Fruit fly (Drosophila melanogaster): ENCODE measurements around the gene nub.

DNA sequence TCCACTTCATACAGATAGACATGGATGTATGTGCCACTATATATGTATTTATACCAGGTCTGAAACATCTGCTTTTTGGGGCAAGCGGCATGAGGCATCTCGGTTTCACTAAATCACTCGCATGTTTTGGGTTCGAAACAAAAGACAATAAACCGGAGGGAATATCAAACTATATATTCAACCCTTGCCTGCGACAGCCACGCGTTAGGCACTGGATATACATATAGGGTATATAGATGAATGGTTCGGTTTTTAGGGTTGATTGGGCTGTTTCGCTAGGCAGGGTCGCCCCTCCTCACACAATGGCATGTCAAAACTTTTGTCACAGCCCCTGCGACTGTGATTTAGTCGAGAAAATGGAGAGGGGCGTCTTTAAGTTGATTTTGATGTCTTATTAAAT lies 35.7 kb downstream of the nub start:
- no peak for TF ChIP-seq CG12605 (GFP tag; IDR thresholded peaks at IDR 0.05)
- TF ChIP-seq CG17806 (tag; optimal IDR thresholded peaks at IDR 0.05): no peak
- no peak for TF ChIP-seq D1 (tag; optimal IDR thresholded peaks at IDR 0.05)
